Fruit fly (Drosophila melanogaster): ENCODE results near the gene Wdr33.

- TF ChIP-seq CTCF (optimal IDR thresholded peaks at IDR 0.05): no peak
- no peak for TF ChIP-seq CG8478 (optimal IDR thresholded peaks at IDR 0.05)
These were observed 38.6 kb upstream of the Wdr33 start for dm6 chr3R:5621714-5622405.

Measured in S2 (cell line).